Fruit fly (Drosophila melanogaster) whole organism, adult: ENCODE data around the gene Rtnl2.

Experiments
- CG11617 ChIP-seq: fragments of 200-800 bp; sonication (Bioruptor generic); optimal IDR thresholded peaks from 2 replicates; lab custom pipeline; 2017; ENCODE audit warnings: mild to moderate bottlenecking, missing biosample characterization, missing genetic modification reagents, missing genetic modification characterization
- CG12768 ChIP-seq: fragments of 200-800 bp; sonication (Bioruptor generic); optimal IDR thresholded peaks from 2 replicates; lab custom pipeline; 2017; ENCODE audit warnings: missing biosample characterization, missing genetic modification characterization, mild to moderate bottlenecking, moderate library complexity, missing genetic modification reagents
- CG14711 ChIP-seq: fragments of 200-800 bp; sonication (Bioruptor generic); optimal IDR thresholded peaks from 2 replicates; lab custom pipeline; 2018; ENCODE audit warnings: missing biosample characterization, mild to moderate bottlenecking, missing genetic modification characterization, moderate library complexity
- CG1620 ChIP-seq: fragments of 200-800 bp; sonication (Bioruptor generic); optimal IDR thresholded peaks from 2 replicates; lab custom pipeline; 2016; ENCODE audit warnings: missing biosample characterization, missing genetic modification characterization
- CG33017 ChIP-seq: fragments of 200-800 bp; sonication (Bioruptor generic); optimal IDR thresholded peaks from 2 replicates; lab custom pipeline; 2018; ENCODE audit warnings: missing biosample characterization, mild to moderate bottlenecking, missing genetic modification characterization, moderate library complexity
- CG5204 ChIP-seq: fragments of 200-800 bp; sonication (Bioruptor generic); optimal IDR thresholded peaks from 2 replicates; lab custom pipeline; 2016; ENCODE audit warnings: missing biosample characterization, missing genetic modification characterization
- CG7045 ChIP-seq: fragments of 200-800 bp; sonication (Bioruptor generic); optimal IDR thresholded peaks from 2 replicates; lab custom pipeline; 2017; ENCODE audit warnings: missing biosample characterization, mild to moderate bottlenecking, missing genetic modification characterization
- CG7101 ChIP-seq: fragments of 200-800 bp; sonication (Bioruptor generic); optimal IDR thresholded peaks from 2 replicates; lab custom pipeline; 2018; ENCODE audit warnings: missing biosample characterization, mild to moderate bottlenecking, missing genetic modification characterization, moderate library complexity
- Clk ChIP-seq: fragments of 200-800 bp; sonication (Bioruptor generic); optimal IDR thresholded peaks from 2 replicates; lab custom pipeline; 2017; ENCODE audit warnings: missing biosample characterization, missing genetic modification characterization
- Crg-1 ChIP-seq: fragments of 200-800 bp; sonication (Bioruptor generic); optimal IDR thresholded peaks from 2 replicates; lab custom pipeline; 2016; ENCODE audit warnings: missing biosample characterization, missing genetic modification characterization
- Hr96 ChIP-seq: fragments of 200-800 bp; sonication (Bioruptor generic); optimal IDR thresholded peaks from 2 replicates; lab custom pipeline; 2016; ENCODE audit warnings: missing biosample characterization, missing genetic modification characterization
- Mnt ChIP-seq: fragments of 200-800 bp; sonication (Bioruptor generic); optimal IDR thresholded peaks from 2 replicates; lab custom pipeline; 2016; ENCODE audit warnings: missing biosample characterization, mild to moderate bottlenecking, missing genetic modification characterization
- bab1 ChIP-seq: fragments of 200-800 bp; sonication (Bioruptor generic); optimal IDR thresholded peaks from 3 replicates; lab custom pipeline; 2019; ENCODE audit warnings: missing biosample characterization, mild to moderate bottlenecking, missing genetic modification characterization, moderate library complexity
- cic ChIP-seq: fragments of 200-800 bp; sonication (Bioruptor generic); optimal IDR thresholded peaks from 2 replicates; lab custom pipeline; 2017; ENCODE audit warnings: missing biosample characterization, mild to moderate bottlenecking, missing genetic modification characterization, moderate library complexity
- cnc ChIP-seq, 2 experiments: fragments of >200 bp; optimal IDR thresholded peaks; 2 replicates each; lab custom pipeline; 2017
- kay ChIP-seq: fragments of 200-800 bp; sonication (Bioruptor generic); peaks from one replicate; lab custom pipeline; 2016; ENCODE audit warnings: missing biosample characterization, missing genetic modification characterization, borderline replicate concordance
- ovo ChIP-seq: fragments of 200-800 bp; sonication (Bioruptor generic); optimal IDR thresholded peaks from 2 replicates; lab custom pipeline; 2016; ENCODE audit warnings: missing biosample characterization, missing genetic modification characterization
- pad ChIP-seq: fragments of 200-800 bp; sonication (Bioruptor generic); optimal IDR thresholded peaks from 3 replicates; lab custom pipeline; 2017; ENCODE audit warnings: missing biosample characterization, missing genetic modification characterization, mild to moderate bottlenecking, moderate library complexity, missing genetic modification reagents
- tj ChIP-seq: fragments of 200-800 bp; sonication (Bioruptor generic); optimal IDR thresholded peaks from 3 replicates; lab custom pipeline; 2017; ENCODE audit warnings: missing biosample characterization, mild to moderate bottlenecking, missing genetic modification characterization, moderate library complexity
- toe ChIP-seq: fragments of 200-800 bp; sonication (Bioruptor generic); optimal IDR thresholded peaks from 2 replicates; lab custom pipeline; 2016; ENCODE audit warnings: missing biosample characterization, missing genetic modification characterization

The Rtnl2 gene

dm6 chr3R:7504989-7505761, 24.9 kb downstream of the Rtnl2 start, which contains the start of gene alpha-Est9:
Gene alpha-Est9 (minus strand): TSS chr3R:7505098.
- TF ChIP-seq Clk (GFP tag; lab: Kevin White, UChicago) (no peak), CG11617 (GFP tag; lab: Kevin White, UChicago) (peak; percentile 16), Hr96 (GFP tag; lab: Kevin White, UChicago) (peak; percentile 39), Crg-1 (GFP tag; lab: Kevin White, UChicago) (no peak), CG14711 (peak; percentile 1), pad (GFP tag; lab: Kevin White, UChicago) (peak; percentile 11), CG33017 (tag; lab: Kevin White, UChicago) (peak; percentile 25), CG7101 (tag; lab: Kevin White, UChicago) (peak; percentile 14), CG7045 (GFP tag; lab: Kevin White, UChicago) (no peak), cic (GFP tag; lab: Kevin White, UChicago) (peak; percentile 59), tj (GFP tag; lab: Kevin White, UChicago) (peak; percentile 60), CG12768 (GFP tag; lab: Kevin White, UChicago) (peak; percentile 33), CG5204 (GFP tag; lab: Kevin White, UChicago) (no peak), Mnt (peak; percentile 74), kay (GFP tag; lab: Kevin White, UChicago) (peak; percentile 95)

DNA sequence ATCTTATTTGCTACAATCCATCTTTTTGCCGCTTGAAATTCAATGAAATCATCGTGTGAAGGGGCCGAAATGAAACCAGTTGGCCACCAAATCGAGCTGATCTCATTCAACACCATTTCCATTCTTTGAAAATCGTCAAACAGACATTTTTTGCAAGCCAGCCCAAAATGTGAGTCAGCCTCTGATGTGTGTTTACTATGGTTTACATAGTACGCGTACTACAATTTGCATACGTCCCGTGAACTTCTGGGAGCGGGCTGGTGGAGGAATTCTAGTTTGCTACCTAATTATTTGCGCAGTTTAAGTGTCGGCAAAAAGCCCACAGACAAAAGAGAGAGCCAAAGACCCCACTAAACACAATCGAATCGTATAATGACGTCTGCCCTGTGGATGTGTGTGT, 26.8 kb downstream of the Rtnl2 start:
- TF ChIP-seq toe (GFP tag; lab: Kevin White, UChicago) (no peak), tj (GFP tag; lab: Kevin White, UChicago) (peak; percentile 62), CG12768 (GFP tag; lab: Kevin White, UChicago) (no peak), Mnt (no peak), cic (GFP tag; lab: Kevin White, UChicago) (no peak)

- TF ChIP-seq CG1620 (GFP tag; lab: Kevin White, UChicago) (no peak), cnc (optimal IDR thresholded peaks at IDR 0.05; lab: Kevin White, UChicago) (no peak), CG33017 (tag; lab: Kevin White, UChicago) (no peak), Crg-1 (GFP tag; lab: Kevin White, UChicago) (no peak), ovo (GFP tag; lab: Kevin White, UChicago) (no peak), Mnt (no peak), tj (GFP tag; lab: Kevin White, UChicago) (no peak), toe (GFP tag; lab: Kevin White, UChicago) (no peak), CG14711 (no peak), bab1 (GFP tag; lab: Kevin White, UChicago) (no peak), Clk (GFP tag; lab: Kevin White, UChicago) (no peak), CG11617 (GFP tag; lab: Kevin White, UChicago) (no peak), CG12768 (GFP tag; lab: Kevin White, UChicago) (no peak), Hr96 (GFP tag; lab: Kevin White, UChicago) (no peak), pad (GFP tag; lab: Kevin White, UChicago) (no peak), CG5204 (GFP tag; lab: Kevin White, UChicago) (no peak), cic (GFP tag; lab: Kevin White, UChicago) (no peak)
Observed at dm6 chr3R:7502276-7502675, 27.8 kb downstream of the Rtnl2 start, which contains the start of gene Mics1. Gene Mics1 (minus strand): TSS chr3R:7502376.

DNA sequence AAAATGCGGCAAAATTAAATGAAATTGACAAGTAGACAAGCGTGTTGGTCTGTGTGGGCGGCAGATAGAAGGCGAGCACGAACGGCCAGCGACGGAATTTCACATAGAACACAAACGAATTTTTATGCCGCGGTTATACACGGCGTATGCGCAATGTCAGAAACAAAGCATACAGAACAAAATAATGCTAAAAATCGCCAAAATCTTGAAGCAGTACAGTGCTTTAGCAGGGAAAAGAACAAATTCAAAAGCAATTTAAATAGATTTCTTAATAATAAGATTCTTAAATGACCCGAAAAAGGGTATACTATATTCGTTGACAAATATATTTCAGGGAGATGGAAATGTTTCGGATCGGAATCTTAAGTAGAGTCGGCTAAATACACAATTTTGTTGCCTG, 29.5 kb downstream of the Rtnl2 start:
- TF ChIP-seq CG12768 (GFP tag; lab: Kevin White, UChicago) (no peak), Hr96 (GFP tag; lab: Kevin White, UChicago) (no peak), cic (GFP tag; lab: Kevin White, UChicago) (no peak), cnc (optimal IDR thresholded peaks at IDR 0.05; lab: Kevin White, UChicago) (no peak), tj (GFP tag; lab: Kevin White, UChicago) (no peak), Mnt (no peak), CG5204 (GFP tag; lab: Kevin White, UChicago) (no peak), ovo (GFP tag; lab: Kevin White, UChicago) (no peak), CG11617 (GFP tag; lab: Kevin White, UChicago) (no peak), kay (GFP tag; lab: Kevin White, UChicago) (no peak), Crg-1 (GFP tag; lab: Kevin White, UChicago) (no peak), CG33017 (tag; lab: Kevin White, UChicago) (no peak)

DNA sequence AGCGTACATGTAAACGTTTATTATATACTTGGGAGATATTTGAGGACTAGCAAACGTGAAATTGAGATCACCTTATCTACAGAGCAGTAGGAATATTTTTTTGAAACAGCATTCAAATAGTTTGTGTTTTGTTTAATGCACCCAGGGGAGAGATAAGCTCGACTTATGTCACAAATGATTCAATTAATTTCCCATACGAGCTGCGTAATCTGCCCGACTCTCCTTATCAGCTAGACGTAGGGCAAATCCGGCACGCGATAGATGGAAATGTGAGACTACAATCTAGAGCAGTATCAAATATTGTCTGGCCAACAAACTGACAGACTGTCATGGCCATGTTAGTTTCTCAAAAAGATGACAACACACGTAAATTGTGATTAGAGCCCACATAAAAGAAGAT, 30.6 kb downstream of the Rtnl2 start:
- TF ChIP-seq toe (GFP tag; lab: Kevin White, UChicago) = no peak
- TF ChIP-seq Clk (GFP tag; lab: Kevin White, UChicago) = no peak
- TF ChIP-seq CG7045 (GFP tag; lab: Kevin White, UChicago) = no peak
- TF ChIP-seq kay (GFP tag; lab: Kevin White, UChicago) = peak; percentile 89
- peak; percentile 10 for TF ChIP-seq cic (GFP tag; lab: Kevin White, UChicago)

- TF ChIP-seq cic (GFP tag; lab: Kevin White, UChicago) (peak; percentile 33), tj (GFP tag; lab: Kevin White, UChicago) (peak; percentile 81), bab1 (GFP tag; lab: Kevin White, UChicago) (peak; percentile 19), pad (GFP tag; lab: Kevin White, UChicago) (no peak), CG7101 (tag; lab: Kevin White, UChicago) (no peak), Crg-1 (GFP tag; lab: Kevin White, UChicago) (no peak), CG7045 (GFP tag; lab: Kevin White, UChicago) (no peak), CG12768 (GFP tag; lab: Kevin White, UChicago) (peak; percentile 4), Hr96 (GFP tag; lab: Kevin White, UChicago) (no peak), Mnt (no peak), toe (GFP tag; lab: Kevin White, UChicago) (no peak), CG5204 (GFP tag; lab: Kevin White, UChicago) (no peak), kay (GFP tag; lab: Kevin White, UChicago) (no peak), CG1620 (GFP tag; lab: Kevin White, UChicago) (no peak), Clk (GFP tag; lab: Kevin White, UChicago) (no peak), CG11617 (GFP tag; lab: Kevin White, UChicago) (no peak), CG14711 (no peak), ovo (GFP tag; lab: Kevin White, UChicago) (no peak), cnc (optimal IDR thresholded peaks at IDR 0.05; lab: Kevin White, UChicago) (no peak), CG33017 (tag; lab: Kevin White, UChicago) (no peak)
Observed at dm6 chr3R:7497488-7497887, 32.6 kb downstream of the Rtnl2 start.
